Worm (Caenorhabditis elegans) whole organism, L4 larva: ENCODE results near the gene gadr-3.

Experiments
- ama-1 ChIP-seq: fragments of 150-350 bp; optimal IDR thresholded peaks from 2 replicates; lab custom pipeline; 2014; ENCODE audit warnings: inconsistent platforms, mixed read lengths
- arid-1 ChIP-seq: fragments of 200-800 bp; sonication (Bioruptor generic); conservative IDR thresholded peaks from 2 replicates; pipeline ENCODE4 v1.3.6; 2022; ENCODE audit warnings: missing genetic modification reagents, missing genetic modification characterization, missing compliant biosample characterization
- nhr-10 ChIP-seq: fragments of 150-350 bp; optimal IDR thresholded peaks from 2 replicates; lab custom pipeline; 2014; ENCODE audit warnings: missing biosample characterization, missing genetic modification characterization

- TF ChIP-seq ama-1 (lab: Kevin White, UChicago) (no peak), nhr-10 (tag; lab: Kevin White, UChicago) (no peak), arid-1 (GFP tag; lab: Robert Waterston, UW) (no peak)
These were observed 1.4 kb upstream of the gadr-3 start, which contains the start of gene F47D12.6 for ce11 chrIII:6287195-6287594.
